Worm (Caenorhabditis elegans): Measurements from ENCODE around the gene Y48A5A.3.

The Y48A5A.3 gene

DNA sequence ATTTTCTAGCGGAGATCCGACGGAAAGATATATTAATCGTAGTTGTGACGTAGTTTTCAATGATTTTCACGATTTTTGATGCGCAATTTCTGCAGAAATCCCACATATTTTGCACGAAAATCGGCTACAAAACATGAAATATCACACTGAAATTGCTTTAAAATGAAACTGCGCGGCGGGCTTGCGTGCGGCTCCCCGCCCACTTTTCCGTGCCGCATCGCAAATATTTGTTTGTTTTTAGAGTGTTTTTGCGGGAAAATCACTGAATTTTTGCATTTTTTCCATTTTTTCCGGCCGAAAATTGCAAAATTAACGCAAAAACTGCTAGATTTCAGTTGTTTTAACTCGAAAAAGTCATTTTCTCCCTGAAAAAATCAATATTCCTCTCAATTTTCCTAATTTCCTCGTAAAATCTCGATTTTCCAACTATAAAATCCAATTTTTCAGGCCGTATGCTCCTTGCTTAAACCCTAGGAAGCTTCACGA is 11.5 kb downstream of the Y48A5A.3 start, which contains the start of gene Y76B12C.6:
TSS of gene Y76B12C.6 (plus strand) at position 436 of the 486 bp plus-strand sequence.
- TF ChIP-seq mcd-1 (GFP tag; IDR thresholded peaks at IDR 0.05) (peak; percentile 53), Y53F4B.3 (GFP tag; IDR thresholded peaks at IDR 0.05) (no peak), egl-44 (GFP tag; IDR thresholded peaks at IDR 0.05) (no peak), ztf-18 (tag; optimal IDR thresholded peaks at IDR 0.05) (no peak), cebp-1 (GFP tag; IDR thresholded peaks at IDR 0.05) (no peak), cebp-1 (tag; optimal IDR thresholded peaks at IDR 0.05) (peak; percentile 48), F33H1.4 (GFP tag; IDR thresholded peaks at IDR 0.05) (0 out of 2 replicates have a peak, but pooled peaks have one; percentile 18), ztf-3 (GFP tag; optimal IDR thresholded peaks at IDR 0.05) (no peak), efl-1 (GFP tag; optimal IDR thresholded peaks at IDR 0.05) (peak; percentile 55), lsy-27 (tag; optimal IDR thresholded peaks at IDR 0.05; ENCODE audit: borderline replicate concordance, insufficient read depth) (no peak), madf-6 (GFP tag; IDR thresholded peaks at IDR 0.05) (peak; percentile 48), attf-3 (GFP tag; conservative IDR thresholded peaks at IDR 0.05) (0 out of 2 replicates have a peak, but pooled peaks have one; percentile 32), ztf-6 (GFP tag; IDR thresholded peaks at IDR 0.05) (no peak), sea-2 (GFP tag; IDR thresholded peaks at IDR 0.05) (no peak), lin-54 (GFP tag; optimal IDR thresholded peaks at IDR 0.05) (peak; percentile 10), somi-1 (GFP tag; optimal IDR thresholded peaks at IDR 0.05) (no peak), ceh-91 (GFP tag; IDR thresholded peaks at IDR 0.05) (no peak), ets-4 (GFP tag; optimal IDR thresholded peaks at IDR 0.05) (no peak), attf-5 (GFP tag; optimal IDR thresholded peaks at IDR 0.05) (peak; percentile 40), ztf-28 (GFP tag; IDR thresholded peaks at IDR 0.05) (0 out of 2 replicates have a peak, but pooled peaks have one; percentile 34), dox-1 (GFP tag; IDR thresholded peaks at IDR 0.05) (0 out of 2 replicates have a peak, but pooled peaks have one; percentile 34), ceh-100 (GFP tag; IDR thresholded peaks at IDR 0.05) (peak; percentile 47), F37B4.10 (GFP tag; IDR thresholded peaks at IDR 0.05) (no peak), dpl-1 (GFP tag; optimal IDR thresholded peaks at IDR 0.05) (peak; percentile 39), lin-40 (tag; optimal IDR thresholded peaks at IDR 0.05) (no peak), ceh-27 (GFP tag; optimal IDR thresholded peaks at IDR 0.05) (peak; percentile 11), lsl-1 (GFP tag; optimal IDR thresholded peaks at IDR 0.05) (peak; percentile 20), tbp1 (GFP tag; optimal IDR thresholded peaks at IDR 0.05) (peak; percentile 9)

ce11 chrIV:1990843-1991339 is 21.4 kb downstream of the Y48A5A.3 start:
- TF ChIP-seq zim-3 (tag; optimal IDR thresholded peaks at IDR 0.05) (no peak), egrh-3 (GFP tag; IDR thresholded peaks at IDR 0.05) (peak; percentile 84; the same call in 1 of the 2 replicates), ztf-6 (GFP tag; IDR thresholded peaks at IDR 0.05) (0 out of 2 replicates have a peak, but pooled peaks have one; percentile 22), zfh-2 (GFP tag; conservative IDR thresholded peaks at IDR 0.05) (peak; percentile 85), rcor-1 (GFP tag; IDR thresholded peaks at IDR 0.05) (no peak)

DNA sequence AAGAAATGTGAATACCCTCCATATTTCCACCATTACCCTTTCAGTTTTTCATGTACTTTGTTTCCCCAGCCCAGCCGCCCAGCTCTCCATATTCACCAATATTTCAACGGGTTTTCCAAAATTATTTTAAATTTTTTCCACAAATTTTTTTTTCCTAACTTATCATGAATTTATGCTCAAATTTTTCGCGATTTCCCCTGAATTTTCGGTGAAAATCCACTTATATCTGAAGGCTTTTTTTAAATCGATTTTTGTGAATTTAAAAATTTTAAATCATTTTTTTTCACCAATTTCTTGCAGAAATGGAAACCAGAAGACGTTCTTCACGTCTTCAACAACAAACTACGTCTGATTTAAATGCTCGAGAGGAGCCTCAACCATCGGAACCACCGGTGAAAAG is 23.3 kb downstream of the Y48A5A.3 start, which contains the start of gene xpc-1:
TSS of gene xpc-1 (plus strand) at position 301 of the 400 bp plus-strand sequence.
- TF ChIP-seq bed-2 (GFP tag; IDR thresholded peaks at IDR 0.05) (no peak), nhr-120 (GFP tag; IDR thresholded peaks at IDR 0.05) (no peak), lag-1 (GFP tag; IDR thresholded peaks at IDR 0.05) (no peak), repo-1 (tag; optimal IDR thresholded peaks at IDR 0.05) (no peak), unc-130 (GFP tag; optimal IDR thresholded peaks at IDR 0.05) (no peak), hlh-26 (GFP tag; conservative IDR thresholded peaks at IDR 0.05) (no peak), ztf-25 (GFP tag; IDR thresholded peaks at IDR 0.05) (no peak), nhr-80 (tag; optimal IDR thresholded peaks at IDR 0.05) (no peak), madf-3 (GFP tag; IDR thresholded peaks at IDR 0.05) (no peak)
